Fruit fly (Drosophila melanogaster) whole organism, adult: Measurements from ENCODE around the gene ome.

Experiments used
- CG11617 ChIP-seq: fragments of 200-800 bp; sonication (Bioruptor generic); optimal IDR thresholded peaks from 2 replicates; lab custom pipeline; 2017; ENCODE audit warnings: mild to moderate bottlenecking, missing biosample characterization, missing genetic modification reagents, missing genetic modification characterization
- CG12768 ChIP-seq: fragments of 200-800 bp; sonication (Bioruptor generic); optimal IDR thresholded peaks from 2 replicates; lab custom pipeline; 2017; ENCODE audit warnings: missing biosample characterization, missing genetic modification characterization, mild to moderate bottlenecking, moderate library complexity, missing genetic modification reagents
- CG14711 ChIP-seq: fragments of 200-800 bp; sonication (Bioruptor generic); optimal IDR thresholded peaks from 2 replicates; lab custom pipeline; 2018; ENCODE audit warnings: missing biosample characterization, mild to moderate bottlenecking, missing genetic modification characterization, moderate library complexity
- CG1620 ChIP-seq: fragments of 200-800 bp; sonication (Bioruptor generic); optimal IDR thresholded peaks from 2 replicates; lab custom pipeline; 2016; ENCODE audit warnings: missing biosample characterization, missing genetic modification characterization
- CG33017 ChIP-seq: fragments of 200-800 bp; sonication (Bioruptor generic); optimal IDR thresholded peaks from 2 replicates; lab custom pipeline; 2018; ENCODE audit warnings: missing biosample characterization, mild to moderate bottlenecking, missing genetic modification characterization, moderate library complexity
- Crg-1 ChIP-seq: fragments of 200-800 bp; sonication (Bioruptor generic); optimal IDR thresholded peaks from 2 replicates; lab custom pipeline; 2016; ENCODE audit warnings: missing biosample characterization, missing genetic modification characterization
- cic ChIP-seq: fragments of 200-800 bp; sonication (Bioruptor generic); optimal IDR thresholded peaks from 2 replicates; lab custom pipeline; 2017; ENCODE audit warnings: missing biosample characterization, mild to moderate bottlenecking, missing genetic modification characterization, moderate library complexity
- cnc ChIP-seq, 2 experiments: fragments of >200 bp; optimal IDR thresholded peaks; 2 replicates each; lab custom pipeline; 2017
- tj ChIP-seq: fragments of 200-800 bp; sonication (Bioruptor generic); optimal IDR thresholded peaks from 3 replicates; lab custom pipeline; 2017; ENCODE audit warnings: missing biosample characterization, mild to moderate bottlenecking, missing genetic modification characterization, moderate library complexity
- toe ChIP-seq: fragments of 200-800 bp; sonication (Bioruptor generic); optimal IDR thresholded peaks from 2 replicates; lab custom pipeline; 2016; ENCODE audit warnings: missing biosample characterization, missing genetic modification characterization

- TF ChIP-seq cnc (optimal IDR thresholded peaks at IDR 0.05; lab: Kevin White, UChicago) (no peak), CG12768 (GFP tag; lab: Kevin White, UChicago) (no peak), CG11617 (GFP tag; lab: Kevin White, UChicago) (no peak), Crg-1 (GFP tag; lab: Kevin White, UChicago) (no peak), CG33017 (tag; lab: Kevin White, UChicago) (no peak), toe (GFP tag; lab: Kevin White, UChicago) (no peak), CG14711 (tag; lab: Kevin White, UChicago) (no peak), CG1620 (GFP tag; lab: Kevin White, UChicago) (no peak), cic (GFP tag; lab: Kevin White, UChicago) (no peak), tj (GFP tag; lab: Kevin White, UChicago) (no peak)
Measured at dm6 chr3L:14671546-14671945, 1.1 kb upstream of the ome start.
